Fruit fly (Drosophila melanogaster) whole organism, embryonic: ENCODE results near the gene Surf1.
A peak's percentile ranks its signal among the peaks of the same experiment; 100 is the strongest.

Source experiments
- Abd-B ChIP-seq: fragments of 200-800 bp; sonication (Bioruptor generic); optimal IDR thresholded peaks from 2 replicates; lab custom pipeline; 2018; ENCODE audit warnings: missing biosample characterization, mild to moderate bottlenecking, missing genetic modification characterization, moderate library complexity
- Awh ChIP-seq: fragments of 200-800 bp; sonication (Bioruptor generic); IDR thresholded peaks from 2 replicates; pipeline ENCODE4, ENCODE4 v1.3.6; 2022; ENCODE audit warnings: missing biosample characterization, missing genetic modification characterization
- CG1024 ChIP-seq: fragments of 200-800 bp; sonication (Bioruptor generic); IDR thresholded peaks from 2 replicates; pipeline ENCODE4 v1.3.6; 2022; ENCODE audit warnings: missing biosample characterization, missing genetic modification characterization
- CG11456 ChIP-seq: fragments of 200-800 bp; sonication (Bioruptor generic); IDR thresholded peaks from 3 replicates; pipeline ENCODE4 v1.3.6; 2022; ENCODE audit warnings: missing biosample characterization, missing genetic modification characterization
- CG1233 ChIP-seq: fragments of 200-800 bp; sonication (Bioruptor generic); optimal IDR thresholded peaks from 4 replicates; lab custom pipeline; 2018; ENCODE audit warnings: missing biosample characterization, mild to moderate bottlenecking, missing genetic modification characterization
- CG15601 ChIP-seq: fragments of 200-800 bp; sonication (Bioruptor generic); optimal IDR thresholded peaks from 3 replicates; lab custom pipeline; 2019; ENCODE audit warnings: missing biosample characterization, mild to moderate bottlenecking, missing genetic modification characterization, moderate library complexity
- CG16863 ChIP-seq: fragments of 200-800 bp; sonication (Bioruptor generic); optimal IDR thresholded peaks from 3 replicates; lab custom pipeline; 2016; ENCODE audit warnings: missing biosample characterization, missing genetic modification characterization
- CG18476 ChIP-seq: fragments of 200-800 bp; sonication (Bioruptor generic); optimal IDR thresholded peaks from 2 replicates; lab custom pipeline; 2016; ENCODE audit warnings: missing biosample characterization, mild to moderate bottlenecking, missing genetic modification characterization
- CG3065 ChIP-seq: fragments of 200-800 bp; sonication (Bioruptor generic); optimal IDR thresholded peaks from 2 replicates; lab custom pipeline; 2016; ENCODE audit warnings: missing biosample characterization, missing genetic modification characterization
- CG4424 ChIP-seq: fragments of 200-800 bp; sonication (Bioruptor generic); optimal IDR thresholded peaks from 3 replicates; lab custom pipeline; 2016; ENCODE audit warnings: missing biosample characterization, missing genetic modification characterization
- CG4617 ChIP-seq: fragments of 200-800 bp; sonication (Bioruptor generic); optimal IDR thresholded peaks from 3 replicates; lab custom pipeline; 2016; ENCODE audit warnings: missing biosample characterization, missing genetic modification characterization, borderline replicate concordance
- CG5180 ChIP-seq: fragments of 200-800 bp; sonication (Bioruptor generic); optimal IDR thresholded peaks from 3 replicates; lab custom pipeline; 2017; ENCODE audit warnings: missing biosample characterization, missing genetic modification characterization, mild to moderate bottlenecking, moderate library complexity, missing genetic modification reagents
- CG5245 ChIP-seq: fragments of 200-800 bp; sonication (Bioruptor generic); optimal IDR thresholded peaks from 3 replicates; lab custom pipeline; 2016; ENCODE audit warnings: missing biosample characterization, missing genetic modification characterization
- CG6854 ChIP-seq: fragments of 200-800 bp; sonication (Bioruptor generic); optimal IDR thresholded peaks from 3 replicates; lab custom pipeline; 2017; ENCODE audit warnings: missing biosample characterization, mild to moderate bottlenecking, missing genetic modification characterization
- CG7745 ChIP-seq: fragments of 200-800 bp; sonication (Bioruptor generic); optimal IDR thresholded peaks from 2 replicates; lab custom pipeline; 2018; ENCODE audit warnings: missing biosample characterization, mild to moderate bottlenecking, missing genetic modification characterization, moderate library complexity
- CG7786 ChIP-seq: fragments of 200-800 bp; sonication (Bioruptor generic); optimal IDR thresholded peaks from 2 replicates; lab custom pipeline; 2016; ENCODE audit warnings: missing biosample characterization, missing genetic modification characterization
- CG9727 ChIP-seq: fragments of 200-800 bp; sonication (Bioruptor generic); optimal IDR thresholded peaks from 3 replicates; lab custom pipeline; 2017; ENCODE audit warnings: missing biosample characterization, mild to moderate bottlenecking, missing genetic modification characterization
- CG9876 ChIP-seq: fragments of 200-800 bp; sonication (Bioruptor generic); optimal IDR thresholded peaks from 2 replicates; lab custom pipeline; 2016; ENCODE audit warnings: missing biosample characterization, missing genetic modification characterization
- CrebB ChIP-seq: fragments of 200-800 bp; sonication (Bioruptor generic); optimal IDR thresholded peaks from 3 replicates; lab custom pipeline; 2018; ENCODE audit warnings: missing biosample characterization, mild to moderate bottlenecking, missing genetic modification characterization
- Dip3 ChIP-seq: fragments of 200-800 bp; sonication (Bioruptor generic); optimal IDR thresholded peaks from 3 replicates; lab custom pipeline; 2016; ENCODE audit warnings: missing biosample characterization, missing genetic modification characterization
- Gsc ChIP-seq: fragments of 200-800 bp; sonication (Bioruptor generic); IDR thresholded peaks from 2 replicates; pipeline ENCODE4 v1.3.6; 2022; ENCODE audit warnings: missing biosample characterization, missing genetic modification characterization
- HLH54F ChIP-seq: fragments of 200-800 bp; sonication (Bioruptor generic); optimal IDR thresholded peaks from 3 replicates; lab custom pipeline; 2016; ENCODE audit warnings: missing biosample characterization, missing genetic modification characterization
- Hey ChIP-seq: fragments of 200-800 bp; sonication (Bioruptor generic); optimal IDR thresholded peaks from 3 replicates; lab custom pipeline; 2018; ENCODE audit warnings: missing biosample characterization, mild to moderate bottlenecking, missing genetic modification characterization
- Hr78 ChIP-seq, 2 experiments: fragments of 200-800 bp in 1 of 2; fragments of >200 bp in 1 of 2; sonication (Bioruptor generic) in 1 of 2; optimal IDR thresholded peaks; 2 replicates each; lab custom pipeline; 2017 to 2019; ENCODE audit warnings: missing biosample characterization in 2 of 2, missing genetic modification characterization in 2 of 2, mild to moderate bottlenecking in 1 of 2, moderate library complexity in 1 of 2
- Hsf ChIP-seq: fragments of 200-800 bp; sonication (Bioruptor generic); optimal IDR thresholded peaks from 3 replicates; lab custom pipeline; 2016; ENCODE audit warnings: missing biosample characterization, missing genetic modification characterization
- Lpt ChIP-seq: fragments of >200 bp; optimal IDR thresholded peaks from 2 replicates; lab custom pipeline; 2018; ENCODE audit warnings: missing biosample characterization, missing genetic modification characterization
- Med ChIP-seq: fragments of 200-800 bp; sonication (Bioruptor generic); peaks from one replicate; lab custom pipeline; 2016; ENCODE audit warnings: missing biosample characterization, missing genetic modification characterization, mild to moderate bottlenecking, inconsistent platforms, moderate library complexity
- Nf-YC ChIP-seq: fragments of 200-800 bp; optimal IDR thresholded peaks from 3 replicates; lab custom pipeline; 2019; ENCODE audit warnings: missing biosample characterization, mild to moderate bottlenecking, missing genetic modification characterization, moderate library complexity
- Oli ChIP-seq: fragments of 200-800 bp; sonication (Bioruptor generic); optimal IDR thresholded peaks from 2 replicates; lab custom pipeline; 2018; ENCODE audit warnings: missing biosample characterization, mild to moderate bottlenecking, missing genetic modification characterization, moderate library complexity
- Ptx1 ChIP-seq: fragments of 200-800 bp; sonication (Bioruptor generic); IDR thresholded peaks from 2 replicates; pipeline ENCODE4 v1.3.6; 2022; ENCODE audit warnings: missing biosample characterization, missing genetic modification characterization
- Sin3A ChIP-seq: fragments of >200 bp; optimal IDR thresholded peaks from 2 replicates; lab custom pipeline; 2018
- Sry-β ChIP-seq: fragments of 200-800 bp; sonication (Bioruptor generic); optimal IDR thresholded peaks from 2 replicates; lab custom pipeline; 2018; ENCODE audit warnings: missing biosample characterization, mild to moderate bottlenecking, missing genetic modification characterization, moderate library complexity
- aop ChIP-seq: fragments of 200-800 bp; sonication (Bioruptor generic); IDR thresholded peaks from 2 replicates; pipeline ENCODE4 v1.3.6; 2022; ENCODE audit warnings: missing biosample characterization, missing genetic modification characterization
- ase ChIP-seq: fragments of 200-800 bp; sonication (Bioruptor generic); IDR thresholded peaks from 3 replicates; pipeline ENCODE4 v1.3.6; 2022; ENCODE audit warnings: missing biosample characterization, missing genetic modification characterization
- ci ChIP-seq: fragments of 200-800 bp; sonication (Bioruptor generic); IDR thresholded peaks from 3 replicates; pipeline ENCODE4 v1.3.6; 2022; ENCODE audit warnings: missing biosample characterization, missing genetic modification characterization
- fd96Cb ChIP-seq: fragments of 200-800 bp; sonication (Bioruptor generic); optimal IDR thresholded peaks from 2 replicates; lab custom pipeline; 2018; ENCODE audit warnings: missing biosample characterization, mild to moderate bottlenecking, missing genetic modification characterization, moderate library complexity
- gcm ChIP-seq: fragments of 200-800 bp; sonication (Bioruptor generic); optimal IDR thresholded peaks from 2 replicates; lab custom pipeline; 2019; ENCODE audit warnings: missing biosample characterization, mild to moderate bottlenecking, missing genetic modification characterization, moderate library complexity
- gro ChIP-seq: fragments of 200-800 bp; sonication (Bioruptor generic); optimal IDR thresholded peaks from 2 replicates; lab custom pipeline; 2016; ENCODE audit warnings: missing biosample characterization, missing genetic modification characterization
- ham ChIP-seq: fragments of 200-800 bp; sonication (Bioruptor generic); IDR thresholded peaks from 2 replicates; pipeline ENCODE4 v1.3.6; 2022; ENCODE audit warnings: missing biosample characterization, missing genetic modification characterization
- insv ChIP-seq, 2 experiments: fragments of 200-800 bp; sonication (Bioruptor generic); optimal IDR thresholded peaks; 3 replicates each; lab custom pipeline; 2016 to 2018; ENCODE audit warnings: missing biosample characterization in 2 of 2, missing genetic modification characterization in 2 of 2
- luna ChIP-seq: fragments of 200-800 bp; sonication (Bioruptor generic); optimal IDR thresholded peaks from 2 replicates; lab custom pipeline; 2016; ENCODE audit warnings: missing biosample characterization, missing genetic modification characterization
- nmo ChIP-seq: fragments of 200-800 bp; sonication (Bioruptor generic); optimal IDR thresholded peaks from 2 replicates; lab custom pipeline; 2018; ENCODE audit warnings: missing biosample characterization, mild to moderate bottlenecking, missing genetic modification characterization, moderate library complexity
- odd ChIP-seq: fragments of 200-800 bp; sonication (Bioruptor generic); optimal IDR thresholded peaks from 2 replicates; lab custom pipeline; 2017; ENCODE audit warnings: missing biosample characterization, mild to moderate bottlenecking, missing genetic modification characterization
- pfk ChIP-seq: fragments of 200-800 bp; sonication (Bioruptor generic); optimal IDR thresholded peaks from 2 replicates; lab custom pipeline; 2018; ENCODE audit warnings: missing biosample characterization, mild to moderate bottlenecking, missing genetic modification characterization, moderate library complexity
- row ChIP-seq: fragments of 200-800 bp; sonication (Bioruptor generic); IDR thresholded peaks from 3 replicates; pipeline ENCODE4 v1.3.6; 2022; ENCODE audit warnings: missing biosample characterization, missing genetic modification characterization
- tio ChIP-seq: fragments of 200-800 bp; sonication (Bioruptor generic); optimal IDR thresholded peaks from 2 replicates; lab custom pipeline; 2017; ENCODE audit warnings: missing biosample characterization, missing genetic modification characterization, inconsistent platforms
- twi ChIP-seq: fragments of 200-800 bp; optimal IDR thresholded peaks from 2 replicates; lab custom pipeline; 2019; ENCODE audit warnings: missing biosample characterization, mild to moderate bottlenecking, missing genetic modification characterization, moderate library complexity
- tx ChIP-seq: fragments of 200-800 bp; sonication (Bioruptor generic); optimal IDR thresholded peaks from 2 replicates; lab custom pipeline; 2016; ENCODE audit warnings: missing biosample characterization, missing genetic modification characterization
- zen ChIP-seq: fragments of 200-800 bp; sonication (Bioruptor generic); optimal IDR thresholded peaks from 3 replicates; lab custom pipeline; 2018; ENCODE audit warnings: missing biosample characterization, mild to moderate bottlenecking, missing genetic modification characterization, moderate library complexity
- zen2 ChIP-seq: fragments of 200-800 bp; sonication (Bioruptor generic); IDR thresholded peaks from 3 replicates; pipeline ENCODE4 v1.3.6; 2022; ENCODE audit warnings: missing biosample characterization, missing genetic modification characterization; ENCODE audit not compliant: partially characterized antibody
- zfh1 ChIP-seq: fragments of 200-800 bp; sonication (Bioruptor generic); IDR thresholded peaks from 3 replicates; pipeline ENCODE4 v1.3.6; 2022; ENCODE audit warnings: missing biosample characterization, missing genetic modification characterization

Gene Surf1

DNA sequence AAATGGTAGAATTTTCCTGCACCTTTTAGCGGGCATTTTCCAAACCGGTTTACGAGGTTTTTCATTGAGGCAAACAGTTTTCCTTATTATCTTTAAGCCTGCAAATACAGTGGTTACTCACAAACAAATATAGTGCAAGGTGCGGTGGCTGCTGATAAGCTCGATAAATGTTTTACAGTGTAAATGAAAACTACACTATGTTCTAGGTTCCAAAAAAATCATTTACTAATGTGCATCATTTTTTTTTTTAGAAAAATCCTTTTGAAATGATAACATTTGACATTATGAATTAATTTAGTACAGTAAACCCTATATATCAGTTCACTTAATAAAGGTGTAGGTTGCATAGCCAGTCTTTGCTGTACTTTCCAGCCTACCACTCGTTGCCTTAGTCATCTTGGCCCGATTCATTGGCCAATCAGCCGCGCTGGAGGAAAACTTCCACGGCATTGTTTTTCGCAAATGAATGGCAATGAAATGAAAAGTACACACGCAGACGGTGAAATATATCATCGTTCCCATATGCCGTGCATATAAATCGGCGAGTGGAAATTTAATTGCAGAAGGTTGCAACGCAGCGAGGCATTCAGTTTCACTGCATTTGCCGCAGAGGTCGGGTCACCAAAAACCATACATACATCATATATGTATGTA, 20.0 kb downstream of the Surf1 start (continued):
- no peak for TF ChIP-seq insv (GFP tag; optimal IDR thresholded peaks at IDR 0.05; lab: Kevin White, UChicago)
- no peak for TF ChIP-seq HLH54F
- TF ChIP-seq Hey (tag; lab: Kevin White, UChicago): no peak
- TF ChIP-seq CG11456 (GFP tag; lab: Robert Waterston, UW): no peak
- TF ChIP-seq CG15601: no peak
- peak; percentile 31 for TF ChIP-seq Oli (tag; lab: Kevin White, UChicago)
- TF ChIP-seq CG4424: no peak
- TF ChIP-seq CG3065 (GFP tag; lab: Kevin White, UChicago): no peak
- TF ChIP-seq CG4617 (GFP tag; lab: Kevin White, UChicago): no peak
- TF ChIP-seq ham (GFP tag; lab: Robert Waterston, UW): no peak
- TF ChIP-seq Med (GFP tag; lab: Kevin White, UChicago): peak; percentile 72
- TF ChIP-seq tio (GFP tag; lab: Kevin White, UChicago): no peak
- TF ChIP-seq CG16863: peak; percentile 35
- no peak for TF ChIP-seq zfh1
- TF ChIP-seq CG18476 (GFP tag; lab: Kevin White, UChicago): no peak
- 0 out of 3 replicates have a peak, but pooled peaks have one; percentile 7 for TF ChIP-seq ci
- TF ChIP-seq Ptx1 (GFP tag; lab: Robert Waterston, UW): peak; percentile 47; the same call in 1 of the 2 replicates
- no peak for TF ChIP-seq gro (GFP tag; lab: Kevin White, UChicago)
- TF ChIP-seq fd96Cb (tag; lab: Kevin White, UChicago): peak; percentile 18
- peak; percentile 54 for TF ChIP-seq row (GFP tag; lab: Robert Waterston, UW)
- TF ChIP-seq zen2 (GFP tag; lab: Robert Waterston, UW): no peak
- TF ChIP-seq Gsc (GFP tag; lab: Robert Waterston, UW): no peak
- no peak for TF ChIP-seq CG5245 (GFP tag; lab: Kevin White, UChicago)
- no peak for TF ChIP-seq CrebB (tag; lab: Kevin White, UChicago)
- no peak for TF ChIP-seq aop
- TF ChIP-seq nmo (GFP tag; lab: Kevin White, UChicago): peak; percentile 23
- TF ChIP-seq CG5180 (GFP tag; lab: Kevin White, UChicago): no peak
- TF ChIP-seq Abd-B (GFP tag; lab: Kevin White, UChicago): no peak
- TF ChIP-seq CG1233 (GFP tag; lab: Kevin White, UChicago): no peak
- no peak for TF ChIP-seq Nf-YC (tag; lab: Kevin White, UChicago)
- no peak for TF ChIP-seq gcm (GFP tag; lab: Kevin White, UChicago)
- no peak for TF ChIP-seq CG7786 (GFP tag; lab: Kevin White, UChicago)
- no peak for TF ChIP-seq CG7745 (tag; lab: Kevin White, UChicago)
- no peak for TF ChIP-seq CG9727 (GFP tag; lab: Kevin White, UChicago)
- no peak for TF ChIP-seq CG1024
- TF ChIP-seq Awh (GFP tag; lab: Robert Waterston, UW): no peak
- TF ChIP-seq tx (GFP tag; lab: Kevin White, UChicago): no peak
- no peak for TF ChIP-seq CG9876 (GFP tag; lab: Kevin White, UChicago)
- TF ChIP-seq zen (tag; lab: Kevin White, UChicago): no peak
- TF ChIP-seq Hr78 (GFP tag; optimal IDR thresholded peaks at IDR 0.05; lab: Kevin White, UChicago): peak in 1 of 2 experiments; percentile 12
- TF ChIP-seq Dip3 (GFP tag; lab: Kevin White, UChicago): no peak
- TF ChIP-seq pfk (GFP tag; lab: Kevin White, UChicago): no peak
- no peak for TF ChIP-seq luna
- no peak for TF ChIP-seq twi
- no peak for TF ChIP-seq ase (GFP tag; lab: Robert Waterston, UW)
- no peak for TF ChIP-seq Sry-β
- TF ChIP-seq Sin3A (lab: Kevin White, UChicago): no peak
- no peak for TF ChIP-seq CG6854 (GFP tag; lab: Kevin White, UChicago)
- no peak for TF ChIP-seq odd (GFP tag; lab: Kevin White, UChicago)
- TF ChIP-seq Hsf (GFP tag; lab: Kevin White, UChicago): no peak
- no peak for TF ChIP-seq Lpt (GFP tag; lab: Kevin White, UChicago)
